Worm (Caenorhabditis elegans): ENCODE data around the gene T24E12.10.

The T24E12.10 gene

DNA sequence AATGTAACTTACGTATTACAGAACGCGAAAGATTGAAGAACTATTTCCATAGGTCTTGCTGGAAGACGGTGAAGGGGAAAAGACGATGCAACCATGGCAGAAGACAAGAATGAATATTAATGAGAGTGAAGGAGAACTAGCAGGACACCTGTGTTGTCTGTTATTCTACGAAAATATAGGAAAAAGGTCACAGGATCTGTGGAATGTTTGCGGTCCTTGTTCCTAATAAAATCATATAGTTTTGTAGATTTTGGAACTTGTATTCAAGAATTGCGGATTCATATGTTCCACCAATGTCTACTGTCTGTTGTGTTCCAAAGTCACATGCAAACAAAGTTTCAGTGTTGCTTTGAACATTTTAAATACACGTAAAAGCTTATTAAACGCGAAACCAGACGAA is 20.8 kb downstream of the T24E12.10 start, which contains the start of gene sdz-11:
TSS of gene sdz-11 (minus strand) at position 101 of the 400 bp plus-strand sequence.
- TF ChIP-seq lin-11 (tag; optimal IDR thresholded peaks at IDR 0.05), result no peak
- TF ChIP-seq gmeb-2 (tag; optimal IDR thresholded peaks at IDR 0.05), result no peak
- TF ChIP-seq fkh-6 (tag; optimal IDR thresholded peaks at IDR 0.05), result no peak
- no peak for TF ChIP-seq ceh-31 (tag; optimal IDR thresholded peaks at IDR 0.05)
- TF ChIP-seq ceh-14 (tag; optimal IDR thresholded peaks at IDR 0.05), result no peak
- TF ChIP-seq Y22D7AL.16 (tag; optimal IDR thresholded peaks at IDR 0.05), result no peak
- TF ChIP-seq pag-3 (tag; optimal IDR thresholded peaks at IDR 0.05; ENCODE audit: borderline replicate concordance), result no peak
- no peak for TF ChIP-seq hlh-15 (tag; optimal IDR thresholded peaks at IDR 0.05)
- no peak for TF ChIP-seq ceh-9 (tag; optimal IDR thresholded peaks at IDR 0.05)
- no peak for TF ChIP-seq pax-1 (tag; optimal IDR thresholded peaks at IDR 0.05)
- TF ChIP-seq tbx-2 (tag; optimal IDR thresholded peaks at IDR 0.05), result no peak
- TF ChIP-seq lim-6 (tag; optimal IDR thresholded peaks at IDR 0.05), result no peak
- TF ChIP-seq ttx-3 (tag; optimal IDR thresholded peaks at IDR 0.05), result no peak

DNA sequence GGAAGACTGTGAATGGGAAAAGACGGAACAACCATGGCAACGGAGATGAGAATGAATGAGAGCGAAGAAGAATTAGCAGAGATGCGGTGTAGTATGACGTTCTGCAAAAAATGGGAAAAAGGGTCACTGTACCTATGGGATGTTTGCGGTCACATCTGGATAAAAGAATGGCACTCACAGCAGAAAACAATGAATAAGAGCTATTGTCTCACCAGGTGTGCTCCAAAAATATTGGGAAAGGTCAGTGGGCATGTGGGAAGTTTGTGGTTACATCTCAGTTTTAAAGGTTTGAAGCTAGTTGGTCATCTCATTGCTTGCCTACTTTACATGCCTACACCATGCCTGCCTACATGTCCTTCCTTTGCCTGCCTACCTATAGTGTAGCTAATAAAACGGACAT is 22.3 kb downstream of the T24E12.10 start, which contains the start of gene fbxb-91:
TSS of gene fbxb-91 (minus strand) at position 101 of the 400 bp plus-strand sequence.
- TF ChIP-seq ceh-30 (tag; optimal IDR thresholded peaks at IDR 0.05), result no peak
- no peak for TF ChIP-seq npax-4 (tag; optimal IDR thresholded peaks at IDR 0.05)
- no peak for TF ChIP-seq elt-2 (tag; optimal IDR thresholded peaks at IDR 0.05)
- no peak for TF ChIP-seq T23F11.4 (GFP tag; optimal IDR thresholded peaks at IDR 0.05)
- TF ChIP-seq ceh-22 (tag; optimal IDR thresholded peaks at IDR 0.05), result no peak
- no peak for TF ChIP-seq sdc-2 (tag; optimal IDR thresholded peaks at IDR 0.05)
- no peak for TF ChIP-seq che-1 (tag; optimal IDR thresholded peaks at IDR 0.05)
- TF ChIP-seq hlh-15 (tag; optimal IDR thresholded peaks at IDR 0.05), result no peak
- no peak for TF ChIP-seq pqm-1 (tag; optimal IDR thresholded peaks at IDR 0.05)
- TF ChIP-seq ref-2 (tag; optimal IDR thresholded peaks at IDR 0.05), result no peak
- TF ChIP-seq ceh-6 (GFP tag; optimal IDR thresholded peaks at IDR 0.05), result no peak
- TF ChIP-seq nhr-11 (tag; optimal IDR thresholded peaks at IDR 0.05), result no peak
- no peak for TF ChIP-seq C08G9.2 (tag; optimal IDR thresholded peaks at IDR 0.05)
- TF ChIP-seq sox-2 (GFP tag; IDR thresholded peaks at IDR 0.05), result no peak
- TF ChIP-seq Y22D7AL.16 (tag; optimal IDR thresholded peaks at IDR 0.05), result no peak
- no peak for TF ChIP-seq fkh-6 (tag; optimal IDR thresholded peaks at IDR 0.05)
- TF ChIP-seq nhr-232 (tag; optimal IDR thresholded peaks at IDR 0.05), result no peak
- no peak for TF ChIP-seq ceh-48 (tag; optimal IDR thresholded peaks at IDR 0.05)
- no peak for TF ChIP-seq unc-42 (tag; optimal IDR thresholded peaks at IDR 0.05)

DNA sequence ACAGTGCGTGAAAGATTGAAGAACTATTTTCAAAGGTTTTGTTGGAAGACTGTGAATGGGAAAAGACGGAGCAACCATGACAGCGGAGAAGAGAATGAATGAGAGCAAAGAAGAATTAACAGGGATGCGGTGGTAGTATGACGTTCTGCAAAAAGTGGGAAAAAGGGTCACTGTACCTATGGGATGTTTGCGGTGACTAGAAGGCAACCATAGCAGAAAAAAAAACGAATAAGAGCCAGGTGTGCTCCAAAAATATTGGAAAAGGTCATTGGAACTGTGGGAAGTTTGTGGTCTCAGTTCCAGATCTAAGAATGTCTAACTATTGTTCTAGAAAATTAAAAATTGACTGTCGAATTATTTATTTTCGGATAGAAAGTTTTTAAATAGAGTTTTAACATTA is 24.3 kb downstream of the T24E12.10 start, which contains the start of gene fbxb-90:
TSS of gene fbxb-90 (minus strand) at position 101 of the 400 bp plus-strand sequence.
- TF ChIP-seq hlh-13 (GFP tag; optimal IDR thresholded peaks at IDR 0.05) (no peak), nfya-1 (tag; optimal IDR thresholded peaks at IDR 0.05) (no peak), hlh-6 (tag; optimal IDR thresholded peaks at IDR 0.05) (no peak), Y22D7AL.16 (tag; optimal IDR thresholded peaks at IDR 0.05) (no peak), dmd-4 (tag; optimal IDR thresholded peaks at IDR 0.05; ENCODE audit: borderline replicate concordance) (no peak), pag-3 (tag; optimal IDR thresholded peaks at IDR 0.05; ENCODE audit: borderline replicate concordance) (no peak), che-1 (tag; optimal IDR thresholded peaks at IDR 0.05) (no peak), ceh-48 (tag; optimal IDR thresholded peaks at IDR 0.05) (no peak), sox-2 (GFP tag; IDR thresholded peaks at IDR 0.05) (no peak), pha-4 (tag; optimal IDR thresholded peaks at IDR 0.05) (no peak), fkh-10 (GFP tag; optimal IDR thresholded peaks at IDR 0.05) (no peak), nhr-11 (tag; optimal IDR thresholded peaks at IDR 0.05) (no peak), gmeb-2 (tag; optimal IDR thresholded peaks at IDR 0.05) (no peak), hlh-8 (tag; optimal IDR thresholded peaks at IDR 0.05) (no peak), tbx-7 (tag; optimal IDR thresholded peaks at IDR 0.05) (no peak), pat-9 (tag; optimal IDR thresholded peaks at IDR 0.05) (no peak)

DNA sequence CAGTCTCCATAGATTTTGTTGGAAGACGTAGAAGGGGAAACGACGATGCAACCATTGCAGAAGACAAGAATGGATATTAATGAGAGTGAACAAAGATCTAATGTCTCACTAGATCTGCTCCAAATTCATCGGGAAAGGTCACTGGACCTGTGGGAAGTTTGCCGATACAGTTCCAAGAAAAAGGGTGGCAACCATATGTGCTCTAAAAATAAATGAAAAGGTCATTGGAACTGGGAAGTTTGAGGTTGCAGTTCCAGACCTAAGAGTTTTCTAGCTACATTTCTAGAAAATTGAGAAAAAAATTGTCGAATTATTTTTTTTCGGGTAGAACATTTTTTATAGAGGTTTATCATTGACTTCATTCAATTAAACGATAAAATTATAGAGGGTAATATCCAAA is 25.6 kb downstream of the T24E12.10 start, which contains the start of gene fbxb-92:
TSS of gene fbxb-92 (minus strand) at position 101 of the 400 bp plus-strand sequence.
- TF ChIP-seq mec-3 (tag; optimal IDR thresholded peaks at IDR 0.05; ENCODE audit: borderline replicate concordance) (no peak), unc-55 (GFP tag; optimal IDR thresholded peaks at IDR 0.05) (no peak), pag-3 (tag; optimal IDR thresholded peaks at IDR 0.05; ENCODE audit: borderline replicate concordance) (no peak), tbx-7 (tag; optimal IDR thresholded peaks at IDR 0.05) (no peak), elt-2 (tag; optimal IDR thresholded peaks at IDR 0.05) (no peak), madf-2 (tag; optimal IDR thresholded peaks at IDR 0.05) (no peak), eyg-1 (tag; optimal IDR thresholded peaks at IDR 0.05) (no peak), C38D4.7 (GFP tag; optimal IDR thresholded peaks at IDR 0.05) (no peak), elt-4 (tag; optimal IDR thresholded peaks at IDR 0.05) (no peak), hlh-13 (GFP tag; optimal IDR thresholded peaks at IDR 0.05) (no peak), Y22D7AL.16 (tag; optimal IDR thresholded peaks at IDR 0.05) (no peak), ceh-31 (tag; optimal IDR thresholded peaks at IDR 0.05) (no peak), npax-4 (tag; optimal IDR thresholded peaks at IDR 0.05) (no peak), ceh-9 (tag; optimal IDR thresholded peaks at IDR 0.05) (no peak), dve-1 (tag; optimal IDR thresholded peaks at IDR 0.05) (no peak)
